Worm (Caenorhabditis elegans): ENCODE data around the gene C15C7.4.

Gene C15C7.4

DNA sequence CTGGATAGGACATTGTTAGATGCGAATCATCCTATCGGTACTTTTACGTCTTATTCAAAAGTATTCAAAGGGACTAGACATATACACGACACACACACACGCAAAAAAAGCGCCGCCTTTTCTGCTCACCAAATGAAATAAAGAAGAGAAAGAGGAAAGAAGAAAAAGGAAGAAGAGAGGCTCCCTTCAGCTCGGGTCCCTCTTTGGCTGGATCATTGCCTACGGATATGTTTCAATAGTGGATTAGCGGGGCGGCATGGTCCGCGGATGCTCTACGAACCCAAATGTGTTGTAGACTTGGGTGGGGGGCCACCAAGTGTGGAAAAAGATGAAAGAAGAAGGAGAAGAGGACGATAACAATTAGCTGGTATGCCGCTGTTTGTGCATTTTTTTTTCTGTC, 36.0 kb downstream of the C15C7.4 start:
- TF ChIP-seq T23F11.4 (GFP tag; optimal IDR thresholded peaks at IDR 0.05) (no peak), Y22D7AL.16 (tag; optimal IDR thresholded peaks at IDR 0.05) (no peak), unc-42 (tag; optimal IDR thresholded peaks at IDR 0.05) (peak; percentile 91), zip-5 (tag; optimal IDR thresholded peaks at IDR 0.05) (no peak), elt-4 (tag; optimal IDR thresholded peaks at IDR 0.05) (no peak)

ce11 chrX:3181870-3182269, 36.5 kb downstream of the C15C7.4 start:
- TF ChIP-seq fkh-6 (tag; optimal IDR thresholded peaks at IDR 0.05) (no peak), sox-4 (tag; optimal IDR thresholded peaks at IDR 0.05) (no peak), unc-42 (tag; optimal IDR thresholded peaks at IDR 0.05) (no peak), elt-2 (tag; optimal IDR thresholded peaks at IDR 0.05) (peak; percentile 26), ahr-1 (tag; optimal IDR thresholded peaks at IDR 0.05) (no peak), T23F11.4 (GFP tag; optimal IDR thresholded peaks at IDR 0.05) (no peak)

ce11 chrX:3184649-3185048, 39.3 kb downstream of the C15C7.4 start:
- TF ChIP-seq K09A11.1 (tag; optimal IDR thresholded peaks at IDR 0.05; ENCODE audit: insufficient read depth), result no peak
- peak; percentile 63 for TF ChIP-seq unc-42 (tag; optimal IDR thresholded peaks at IDR 0.05)

- TF ChIP-seq rnt-1 (tag; optimal IDR thresholded peaks at IDR 0.05), result peak; percentile 40
- no peak for TF ChIP-seq odd-2 (tag; optimal IDR thresholded peaks at IDR 0.05)
- peak; percentile 79 for TF ChIP-seq unc-55 (GFP tag; optimal IDR thresholded peaks at IDR 0.05)
- no peak for TF ChIP-seq pha-2 (tag; optimal IDR thresholded peaks at IDR 0.05)
- peak; percentile 44 for TF ChIP-seq unc-42 (tag; optimal IDR thresholded peaks at IDR 0.05)
These were observed 44.8 kb downstream of the C15C7.4 start for ce11 chrX:3190193-3190592.

DNA sequence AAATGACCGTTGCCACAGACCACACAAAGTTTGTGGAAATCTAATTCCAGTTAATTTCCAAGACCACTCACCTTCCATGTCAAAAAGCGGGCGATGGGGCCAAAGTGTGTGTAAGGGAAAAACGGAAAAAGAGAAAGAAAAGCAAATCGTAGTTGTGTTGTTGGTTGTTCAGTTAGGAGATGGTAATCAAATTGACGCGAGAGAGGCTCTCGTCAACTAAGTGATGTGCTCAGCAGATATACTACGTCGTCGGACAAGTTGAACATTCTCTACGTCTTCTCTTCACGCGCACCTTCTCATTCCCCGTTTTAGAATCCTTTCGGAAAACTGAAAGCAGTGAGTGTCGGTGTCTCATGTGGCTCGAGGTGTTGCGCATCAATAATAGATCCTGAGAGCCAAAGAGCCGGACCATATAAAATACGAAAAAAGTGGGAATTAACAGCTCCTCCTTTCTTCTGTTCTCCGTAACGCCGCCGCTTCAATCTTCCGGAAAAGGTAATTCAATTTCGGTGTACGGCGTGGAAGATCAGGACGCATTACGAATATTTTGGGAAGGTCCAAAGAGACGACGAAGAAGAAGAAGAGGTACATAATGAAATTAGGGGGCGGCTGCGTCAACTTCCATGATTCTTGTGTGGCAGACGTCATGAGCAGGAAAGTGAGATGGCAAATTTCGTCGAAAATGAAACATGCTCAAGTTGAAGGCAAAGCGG, 46.1 kb downstream of the C15C7.4 start:
- TF ChIP-seq pha-4 (tag; optimal IDR thresholded peaks at IDR 0.05) (no peak), ceh-31 (tag; optimal IDR thresholded peaks at IDR 0.05) (peak; percentile 28), elt-2 (tag; optimal IDR thresholded peaks at IDR 0.05) (no peak), ceh-34 (tag; optimal IDR thresholded peaks at IDR 0.05) (no peak), nhr-232 (tag; optimal IDR thresholded peaks at IDR 0.05) (no peak), ama-1 (optimal IDR thresholded peaks at IDR 0.05) (no peak), npax-4 (tag; optimal IDR thresholded peaks at IDR 0.05) (no peak), fkh-10 (GFP tag; optimal IDR thresholded peaks at IDR 0.05) (peak; percentile 23), madf-2 (tag; optimal IDR thresholded peaks at IDR 0.05) (no peak), hlh-8 (tag; optimal IDR thresholded peaks at IDR 0.05) (no peak), unc-42 (tag; optimal IDR thresholded peaks at IDR 0.05) (peak; percentile 94), tbx-7 (tag; optimal IDR thresholded peaks at IDR 0.05) (no peak), syd-9 (tag; optimal IDR thresholded peaks at IDR 0.05) (no peak), ceh-22 (tag; optimal IDR thresholded peaks at IDR 0.05) (no peak)
